Fruit fly (Drosophila melanogaster): ENCODE data around the gene INPP5E.

INPP5E gene

DNA sequence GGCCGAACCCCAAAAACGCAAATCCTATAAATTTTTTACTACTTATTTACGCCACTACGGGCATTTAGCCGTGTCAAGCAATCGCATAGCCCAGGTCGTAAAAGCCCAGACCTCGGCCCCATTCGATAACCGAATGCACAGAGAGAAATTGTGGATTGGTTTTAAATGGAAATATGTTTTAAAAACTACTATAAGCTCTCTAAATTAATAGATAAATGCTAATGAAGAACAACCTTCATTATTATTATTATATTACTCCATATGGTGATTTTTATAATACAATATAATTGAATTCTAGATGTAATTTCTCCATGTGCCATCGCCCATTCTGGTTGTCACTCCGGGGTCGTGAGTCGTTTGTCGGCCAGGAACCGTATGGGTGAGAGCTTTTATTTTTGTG is 28.4 kb downstream of the INPP5E start (continued):
- TF ChIP-seq Mad (GFP tag; optimal IDR thresholded peaks at IDR 0.05) = no peak
- no peak for TF ChIP-seq fru (optimal IDR thresholded peaks at IDR 0.05)
- TF ChIP-seq CG10654 (GFP tag; optimal IDR thresholded peaks at IDR 0.05) = no peak
- no peak for TF ChIP-seq NC2α (GFP tag; optimal IDR thresholded peaks at IDR 0.05)
- no peak for TF ChIP-seq toy (GFP tag; IDR thresholded peaks at IDR 0.05)
- no peak for TF ChIP-seq az2 (GFP tag; optimal IDR thresholded peaks at IDR 0.05)
- TF ChIP-seq Ada2b (GFP tag; IDR thresholded peaks at IDR 0.05) = no peak
- no peak for TF ChIP-seq CG4854 (GFP tag; optimal IDR thresholded peaks at IDR 0.05)
- TF ChIP-seq phol (tag; optimal IDR thresholded peaks at IDR 0.05) = peak; percentile 7
- no peak for TF ChIP-seq caup (GFP tag; optimal IDR thresholded peaks at IDR 0.05; ENCODE audit: severe bottlenecking)
- TF ChIP-seq schlank (tag; optimal IDR thresholded peaks at IDR 0.05) = no peak
- TF ChIP-seq CG7745 (tag; optimal IDR thresholded peaks at IDR 0.05) = no peak

DNA sequence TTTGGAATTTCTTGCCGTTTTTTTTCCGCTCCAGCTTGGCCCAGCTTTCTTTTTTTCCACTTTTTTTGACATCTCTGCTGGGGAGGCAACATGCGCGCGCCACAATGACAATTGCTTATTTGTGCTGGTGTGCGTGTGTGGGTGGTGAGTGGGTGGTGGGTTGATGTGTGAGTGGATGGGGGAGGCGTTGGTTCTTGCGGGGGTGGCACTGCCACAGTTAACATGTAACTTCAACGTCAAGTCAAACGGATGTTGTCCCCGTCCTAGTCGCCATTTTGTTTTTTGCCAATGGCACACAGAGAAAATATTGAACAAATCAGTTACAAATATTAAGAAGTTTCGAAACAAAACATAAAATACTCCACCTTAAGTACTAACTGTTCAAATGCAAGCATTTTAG is 33.0 kb downstream of the INPP5E start, which contains the start of gene CG44355:
Gene CG44355, plus strand, starts transcription at position 301 of the 400 bp plus-strand sequence.
- no peak for TF ChIP-seq rib (GFP tag; IDR thresholded peaks at IDR 0.05)
- TF ChIP-seq Hsf (GFP tag; optimal IDR thresholded peaks at IDR 0.05) = no peak
- peak; percentile 34 for TF ChIP-seq CG11504 (tag; optimal IDR thresholded peaks at IDR 0.05)
- peak; percentile 30; the same call in 1 of the 3 replicates for TF ChIP-seq row (GFP tag; IDR thresholded peaks at IDR 0.05)
- peak; percentile 42 for TF ChIP-seq ewg (GFP tag; optimal IDR thresholded peaks at IDR 0.05)
- TF ChIP-seq Adf1 (GFP tag; IDR thresholded peaks at IDR 0.05) = no peak
- no peak for TF ChIP-seq Asciz (GFP tag; optimal IDR thresholded peaks at IDR 0.05)
- no peak for TF ChIP-seq CG18476 (GFP tag; optimal IDR thresholded peaks at IDR 0.05)
- no peak for TF ChIP-seq croc (GFP tag; conservative IDR thresholded peaks at IDR 0.05)
- TF ChIP-seq CG10979 (tag; optimal IDR thresholded peaks at IDR 0.05) = peak; percentile 2
- no peak for TF ChIP-seq bcd (GFP tag; optimal IDR thresholded peaks at IDR 0.05)
- TF ChIP-seq NFAT (GFP tag; IDR thresholded peaks at IDR 0.05) = no peak
- peak; percentile 5 for TF ChIP-seq CG7839 (tag; optimal IDR thresholded peaks at IDR 0.05)
- no peak for TF ChIP-seq CG13775 (GFP tag; optimal IDR thresholded peaks at IDR 0.05)
- TF ChIP-seq CG10462 (GFP tag; optimal IDR thresholded peaks at IDR 0.05) = no peak
- TF ChIP-seq phol (tag; optimal IDR thresholded peaks at IDR 0.05) = peak; percentile 32
- no peak for TF ChIP-seq fu2 (GFP tag; optimal IDR thresholded peaks at IDR 0.05)
- TF ChIP-seq Nf-YC (tag; optimal IDR thresholded peaks at IDR 0.05) = peak; percentile 74
- no peak for TF ChIP-seq CG2202 (tag; optimal IDR thresholded peaks at IDR 0.05)
- TF ChIP-seq CG2712 (tag; optimal IDR thresholded peaks at IDR 0.05) = peak; percentile 20
- TF ChIP-seq tll (GFP tag; optimal IDR thresholded peaks at IDR 0.05) = no peak
- peak; percentile 34 for TF ChIP-seq Nf-YB (GFP tag; optimal IDR thresholded peaks at IDR 0.05)
- no peak for TF ChIP-seq Bgb (GFP tag; IDR thresholded peaks at IDR 0.05; ENCODE audit: partially characterized antibody)
- TF ChIP-seq caup (GFP tag; optimal IDR thresholded peaks at IDR 0.05; ENCODE audit: severe bottlenecking) = no peak
- TF ChIP-seq CG18599 (GFP tag; optimal IDR thresholded peaks at IDR 0.05) = peak; percentile 41
- peak; percentile 26 for TF ChIP-seq dmrt99B (tag; optimal IDR thresholded peaks at IDR 0.05)
- TF ChIP-seq BtbVII (GFP tag; optimal IDR thresholded peaks at IDR 0.05) = no peak

DNA sequence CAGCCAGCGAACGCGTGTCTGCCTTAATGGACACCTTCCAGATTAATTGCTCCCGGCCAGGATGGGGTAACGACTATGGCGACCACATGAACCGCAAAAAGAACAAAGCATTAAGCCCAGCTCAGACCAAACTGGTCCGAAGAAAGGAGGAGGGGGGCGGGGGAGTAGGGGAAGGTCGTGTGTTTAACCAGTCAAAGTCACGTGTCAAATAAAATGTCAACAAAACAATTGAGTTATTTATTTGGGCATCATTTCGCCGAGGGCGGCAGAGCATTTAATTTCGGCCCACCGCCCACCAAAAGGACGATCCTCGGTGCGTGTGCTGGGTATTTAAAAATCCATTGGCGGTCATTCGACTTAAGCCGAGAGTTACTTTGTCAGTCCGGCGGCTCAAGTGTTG is 35.8 kb downstream of the INPP5E start:
- no peak for TF ChIP-seq CG3838 (GFP tag; optimal IDR thresholded peaks at IDR 0.05)
- no peak for TF ChIP-seq lmd (GFP tag; IDR thresholded peaks at IDR 0.05)
- peak; percentile 25 for TF ChIP-seq oc (tag; optimal IDR thresholded peaks at IDR 0.05)
- no peak for TF ChIP-seq CG13775 (GFP tag; optimal IDR thresholded peaks at IDR 0.05)
- TF ChIP-seq C15 (GFP tag; IDR thresholded peaks at IDR 0.05) = no peak
- no peak for TF ChIP-seq Hr51 (GFP tag; optimal IDR thresholded peaks at IDR 0.05)
- no peak for TF ChIP-seq slp2 (GFP tag; optimal IDR thresholded peaks at IDR 0.05)
- TF ChIP-seq Hey (tag; optimal IDR thresholded peaks at IDR 0.05) = peak; percentile 95
- TF ChIP-seq gfzf (GFP tag; optimal IDR thresholded peaks at IDR 0.05) = no peak

Data from whole organism, embryonic.